Fruit fly (Drosophila melanogaster) whole organism, embryonic: Measurements from ENCODE around the gene CG6126.

Source experiments
- CG10431 ChIP-seq: fragments of 200-800 bp; sonication (Bioruptor generic); optimal IDR thresholded peaks from 3 replicates; lab custom pipeline; 2018; ENCODE audit warnings: missing biosample characterization, mild to moderate bottlenecking, missing genetic modification characterization
- CG11398 ChIP-seq: fragments of 200-800 bp; sonication (Bioruptor generic); optimal IDR thresholded peaks from 2 replicates; lab custom pipeline; 2016; ENCODE audit warnings: missing biosample characterization, missing genetic modification characterization
- CG12744 ChIP-seq: fragments of 200-800 bp; sonication (Bioruptor generic); optimal IDR thresholded peaks from 2 replicates; lab custom pipeline; 2016; ENCODE audit warnings: missing biosample characterization, missing genetic modification characterization
- CG13424 ChIP-seq: fragments of 200-800 bp; sonication (Bioruptor generic); optimal IDR thresholded peaks from 2 replicates; lab custom pipeline; 2019; ENCODE audit warnings: missing biosample characterization, mild to moderate bottlenecking, missing genetic modification characterization, moderate library complexity
- CG15696 ChIP-seq: fragments of 200-800 bp; sonication (Bioruptor generic); optimal IDR thresholded peaks from 2 replicates; lab custom pipeline; 2019; ENCODE audit warnings: missing biosample characterization, mild to moderate bottlenecking, missing genetic modification characterization, moderate library complexity
- CG1602 ChIP-seq: fragments of 200-800 bp; sonication (Bioruptor generic); optimal IDR thresholded peaks from 3 replicates; lab custom pipeline; 2016; ENCODE audit warnings: missing biosample characterization, missing genetic modification characterization
- CG17568 ChIP-seq: fragments of 200-800 bp; sonication (Bioruptor generic); optimal IDR thresholded peaks from 2 replicates; lab custom pipeline; 2018; ENCODE audit warnings: missing biosample characterization, mild to moderate bottlenecking, missing genetic modification characterization, moderate library complexity
- CG33557 ChIP-seq: fragments of 200-800 bp; sonication (Bioruptor generic); optimal IDR thresholded peaks from 2 replicates; lab custom pipeline; 2019; ENCODE audit warnings: missing biosample characterization, mild to moderate bottlenecking, missing genetic modification characterization, moderate library complexity
- CG3838 ChIP-seq: fragments of 200-800 bp; sonication (Bioruptor generic); optimal IDR thresholded peaks from 3 replicates; lab custom pipeline; 2016; ENCODE audit warnings: missing biosample characterization, missing genetic modification characterization
- CG42726 ChIP-seq: fragments of 200-800 bp; sonication (Bioruptor generic); IDR thresholded peaks from 2 replicates; pipeline ENCODE4 v1.3.6; 2022; ENCODE audit warnings: missing biosample characterization, missing genetic modification characterization; ENCODE audit not compliant: partially characterized antibody
- CG4854 ChIP-seq: fragments of 200-800 bp; sonication (Bioruptor generic); optimal IDR thresholded peaks from 2 replicates; lab custom pipeline; 2016; ENCODE audit warnings: missing biosample characterization, missing genetic modification characterization, inconsistent platforms
- CG6254 ChIP-seq: fragments of 200-800 bp; sonication (Bioruptor generic); optimal IDR thresholded peaks from 3 replicates; lab custom pipeline; 2017; ENCODE audit warnings: mild to moderate bottlenecking, missing biosample characterization, missing genetic modification reagents, missing genetic modification characterization
- CG6689 ChIP-seq: fragments of 200-800 bp; sonication (Bioruptor generic); IDR thresholded peaks from 2 replicates; pipeline ENCODE4 v1.3.6; 2022; ENCODE audit warnings: missing biosample characterization, missing genetic modification characterization
- CG7745 ChIP-seq: fragments of 200-800 bp; sonication (Bioruptor generic); optimal IDR thresholded peaks from 2 replicates; lab custom pipeline; 2018; ENCODE audit warnings: missing biosample characterization, mild to moderate bottlenecking, missing genetic modification characterization, moderate library complexity
- CG7839 ChIP-seq: fragments of 200-800 bp; sonication (Bioruptor generic); optimal IDR thresholded peaks from 3 replicates; lab custom pipeline; 2018; ENCODE audit warnings: missing biosample characterization, mild to moderate bottlenecking, missing genetic modification characterization, moderate library complexity
- CG7987 ChIP-seq: fragments of 200-800 bp; sonication (Bioruptor generic); optimal IDR thresholded peaks from 2 replicates; lab custom pipeline; 2018; ENCODE audit warnings: missing biosample characterization, mild to moderate bottlenecking, missing genetic modification characterization, moderate library complexity
- CG8281 ChIP-seq: fragments of 200-800 bp; sonication (Bioruptor generic); optimal IDR thresholded peaks from 2 replicates; lab custom pipeline; 2018; ENCODE audit warnings: missing biosample characterization, mild to moderate bottlenecking, missing genetic modification characterization, moderate library complexity
- CTCF ChIP-seq: fragments of 200-800 bp; sonication (Bioruptor generic); optimal IDR thresholded peaks from 2 replicates; lab custom pipeline; 2017; ENCODE audit warnings: missing biosample characterization, mild to moderate bottlenecking, missing genetic modification characterization, moderate library complexity
- Camta ChIP-seq: fragments of 200-800 bp; sonication (Bioruptor generic); optimal IDR thresholded peaks from 2 replicates; lab custom pipeline; 2016; ENCODE audit warnings: missing biosample characterization, missing genetic modification characterization
- CrebB ChIP-seq: fragments of 200-800 bp; sonication (Bioruptor generic); optimal IDR thresholded peaks from 3 replicates; lab custom pipeline; 2018; ENCODE audit warnings: missing biosample characterization, mild to moderate bottlenecking, missing genetic modification characterization
- D ChIP-seq, 2 experiments: fragments of 200-800 bp in 1 of 2; fragments of >200 bp in 1 of 2; sonication (Bioruptor generic) in 1 of 2; optimal IDR thresholded peaks; 2 replicates in 1 of 2; 3 replicates in 1 of 2; lab custom pipeline; 2017; ENCODE audit warnings: mild to moderate bottlenecking in 1 of 2, missing biosample characterization in 1 of 2, missing genetic modification characterization in 1 of 2, missing genetic modification reagents in 1 of 2
- D19B ChIP-seq: fragments of 200-800 bp; sonication (Bioruptor generic); optimal IDR thresholded peaks from 2 replicates; lab custom pipeline; 2017; ENCODE audit warnings: missing biosample characterization, mild to moderate bottlenecking, missing genetic modification characterization
- Dp ChIP-seq: fragments of 200-800 bp; sonication (Bioruptor generic); optimal IDR thresholded peaks from 2 replicates; lab custom pipeline; 2018; ENCODE audit warnings: missing biosample characterization, mild to moderate bottlenecking, missing genetic modification characterization, moderate library complexity
- Ets65A ChIP-seq: fragments of 200-800 bp; sonication (Bioruptor generic); peaks from one replicate; lab custom pipeline; 2016; ENCODE audit warnings: missing biosample characterization, missing genetic modification characterization
- Hand ChIP-seq: fragments of 200-800 bp; sonication (Bioruptor generic); optimal IDR thresholded peaks from 2 replicates; lab custom pipeline; 2017; ENCODE audit warnings: mild to moderate bottlenecking, missing biosample characterization, missing genetic modification reagents, missing genetic modification characterization
- Hr39 ChIP-seq: fragments of >200 bp; optimal IDR thresholded peaks from 2 replicates; lab custom pipeline; 2017
- MESR4 ChIP-seq: fragments of 200-800 bp; sonication (Bioruptor generic); optimal IDR thresholded peaks from 2 replicates; lab custom pipeline; 2018; ENCODE audit warnings: missing biosample characterization, mild to moderate bottlenecking, missing genetic modification characterization, moderate library complexity
- MTF-1 ChIP-seq: fragments of 200-800 bp; sonication (Bioruptor generic); optimal IDR thresholded peaks from 2 replicates; lab custom pipeline; 2018; ENCODE audit warnings: missing biosample characterization, mild to moderate bottlenecking, missing genetic modification characterization, borderline replicate concordance
- Med ChIP-seq: fragments of 200-800 bp; sonication (Bioruptor generic); peaks from one replicate; lab custom pipeline; 2016; ENCODE audit warnings: missing biosample characterization, missing genetic modification characterization, mild to moderate bottlenecking, inconsistent platforms, moderate library complexity
- NFAT ChIP-seq: fragments of 200-800 bp; sonication (Bioruptor generic); IDR thresholded peaks from 2 replicates; pipeline ENCODE4 v1.3.6; 2022; ENCODE audit warnings: missing biosample characterization, missing genetic modification characterization
- Neu2 ChIP-seq: fragments of 200-800 bp; sonication (Bioruptor generic); optimal IDR thresholded peaks from 3 replicates; lab custom pipeline; 2016; ENCODE audit warnings: missing biosample characterization, missing genetic modification characterization, borderline replicate concordance
- Ravus ChIP-seq: fragments of 200-800 bp; sonication (Bioruptor generic); IDR thresholded peaks from 2 replicates; pipeline ENCODE4 v1.3.6; 2022; ENCODE audit warnings: missing biosample characterization, missing genetic modification characterization
- Side ChIP-seq: fragments of 200-800 bp; sonication (Bioruptor generic); optimal IDR thresholded peaks from 2 replicates; lab custom pipeline; 2016; ENCODE audit warnings: missing biosample characterization, missing genetic modification characterization
- YL-1 ChIP-seq: fragments of 200-800 bp; sonication (Bioruptor generic); optimal IDR thresholded peaks from 3 replicates; lab custom pipeline; 2017; ENCODE audit warnings: missing biosample characterization, mild to moderate bottlenecking, missing genetic modification characterization
- ato ChIP-seq: fragments of 200-800 bp; sonication (Bioruptor generic); IDR thresholded peaks from 2 replicates; pipeline ENCODE4 v1.3.6; 2022; ENCODE audit warnings: missing biosample characterization, missing genetic modification characterization; ENCODE audit not compliant: partially characterized antibody
- bab2 ChIP-seq: fragments of 200-800 bp; sonication (Bioruptor generic); optimal IDR thresholded peaks from 2 replicates; lab custom pipeline; 2016; ENCODE audit warnings: missing biosample characterization, missing genetic modification characterization
- da ChIP-seq: fragments of 200-800 bp; sonication (Bioruptor generic); optimal IDR thresholded peaks from 2 replicates; lab custom pipeline; 2016; ENCODE audit warnings: missing biosample characterization, missing genetic modification characterization
- dmrt11E ChIP-seq: fragments of 200-800 bp; sonication (Bioruptor generic); optimal IDR thresholded peaks from 3 replicates; lab custom pipeline; 2018; ENCODE audit warnings: missing biosample characterization, mild to moderate bottlenecking, missing genetic modification characterization, moderate library complexity
- h ChIP-seq: fragments of >200 bp; optimal IDR thresholded peaks from 2 replicates; lab custom pipeline; 2017
- insv ChIP-seq, 2 experiments: fragments of 200-800 bp; sonication (Bioruptor generic); optimal IDR thresholded peaks; 3 replicates each; lab custom pipeline; 2016 to 2018; ENCODE audit warnings: missing biosample characterization in 2 of 2, missing genetic modification characterization in 2 of 2
- jing ChIP-seq: fragments of 200-800 bp; sonication (Bioruptor generic); optimal IDR thresholded peaks from 2 replicates; lab custom pipeline; 2018; ENCODE audit warnings: missing biosample characterization, mild to moderate bottlenecking, missing genetic modification characterization
- lab ChIP-seq: fragments of 200-800 bp; sonication (Bioruptor generic); optimal IDR thresholded peaks from 3 replicates; lab custom pipeline; 2017; ENCODE audit warnings: missing biosample characterization, missing genetic modification characterization, mild to moderate bottlenecking, moderate library complexity, missing genetic modification reagents
- lola ChIP-seq, 3 experiments: fragments of >200 bp in 2 of 3; fragments of 200-800 bp in 1 of 3; sonication (Bioruptor generic) in 1 of 3; optimal IDR thresholded peaks; 2 replicates each; lab custom pipeline; 2017 to 2019; ENCODE audit warnings: missing biosample characterization in 3 of 3, missing genetic modification characterization in 3 of 3, mild to moderate bottlenecking in 1 of 3, moderate library complexity in 1 of 3
- pb ChIP-seq: fragments of 200-800 bp; sonication (Bioruptor generic); optimal IDR thresholded peaks from 3 replicates; lab custom pipeline; 2016; ENCODE audit warnings: missing biosample characterization, missing genetic modification characterization
- pita ChIP-seq: fragments of 200-800 bp; sonication (Bioruptor generic); optimal IDR thresholded peaks from 2 replicates; lab custom pipeline; 2017; ENCODE audit warnings: missing biosample characterization, mild to moderate bottlenecking, missing genetic modification characterization
- sr ChIP-seq: fragments of 200-800 bp; sonication (Bioruptor generic); IDR thresholded peaks from 3 replicates; pipeline ENCODE4 v1.3.6; 2022; ENCODE audit warnings: missing biosample characterization, missing genetic modification characterization
- tll ChIP-seq, 2 experiments: fragments of 200-800 bp in 1 of 2; fragments of >200 bp in 1 of 2; sonication (Bioruptor generic) in 1 of 2; optimal IDR thresholded peaks; 2 replicates each; lab custom pipeline; 2017 to 2019; ENCODE audit warnings: missing biosample characterization in 2 of 2, missing genetic modification characterization in 2 of 2, mild to moderate bottlenecking in 1 of 2, moderate library complexity in 1 of 2
- tup ChIP-seq: fragments of 200-800 bp; sonication (Bioruptor generic); optimal IDR thresholded peaks from 2 replicates; lab custom pipeline; 2016; ENCODE audit warnings: missing biosample characterization, mild to moderate bottlenecking, missing genetic modification characterization, moderate library complexity

CG6126 gene

dm6 chr3R:16236713-16237641, 34.1 kb upstream of the CG6126 start (continued):
- TF ChIP-seq D (optimal IDR thresholded peaks at IDR 0.05; lab: Kevin White, UChicago) = no peak
- TF ChIP-seq D (GFP tag; optimal IDR thresholded peaks at IDR 0.05; lab: Kevin White, UChicago) = peak; percentile 97
- peak; percentile 81 for TF ChIP-seq MTF-1 (GFP tag; lab: Kevin White, UChicago)
- peak; percentile 97 for TF ChIP-seq Med (GFP tag; lab: Kevin White, UChicago)
- peak; percentile 97 for TF ChIP-seq dmrt11E (tag; lab: Kevin White, UChicago)
- TF ChIP-seq CG10431 (GFP tag; lab: Kevin White, UChicago) = peak; percentile 94
- TF ChIP-seq YL-1 = peak; percentile 88
- peak; percentile 92 for TF ChIP-seq D19B (GFP tag; lab: Kevin White, UChicago)
- TF ChIP-seq bab2 (GFP tag; lab: Kevin White, UChicago) = peak; percentile 88
- TF ChIP-seq ato (GFP tag; lab: Robert Waterston, UW) = no peak
- TF ChIP-seq CG8281 (tag; lab: Kevin White, UChicago) = peak; percentile 92
- TF ChIP-seq Camta (GFP tag; lab: Kevin White, UChicago) = peak; percentile 76
- TF ChIP-seq Ravus (GFP tag; lab: Robert Waterston, UW) = no peak
- TF ChIP-seq CTCF (GFP tag; lab: Kevin White, UChicago) = peak; percentile 60
- TF ChIP-seq tup (GFP tag; lab: Kevin White, UChicago) = peak; percentile 87
- peak; percentile 49 for TF ChIP-seq da (GFP tag; lab: Kevin White, UChicago)
- no peak for TF ChIP-seq h
- TF ChIP-seq Hand (GFP tag; lab: Kevin White, UChicago) = peak; percentile 98
- TF ChIP-seq CG6254 (GFP tag; lab: Kevin White, UChicago) = peak; percentile 93
- peak; percentile 90 for TF ChIP-seq CG7987 (GFP tag; lab: Kevin White, UChicago)
- peak; percentile 40 for TF ChIP-seq MESR4
- TF ChIP-seq CrebB = peak; percentile 95
- TF ChIP-seq CG11398 (GFP tag; lab: Kevin White, UChicago) = no peak
- TF ChIP-seq Neu2 (GFP tag; lab: Kevin White, UChicago) = no peak
- no peak for TF ChIP-seq pita (GFP tag; lab: Kevin White, UChicago)
- TF ChIP-seq CG12744 = peak; percentile 44
- TF ChIP-seq Dp = peak; percentile 6
- peak; percentile 23 for TF ChIP-seq Side (GFP tag; lab: Kevin White, UChicago)
- TF ChIP-seq Ets65A = peak; percentile 97
- TF ChIP-seq CG1602 (GFP tag; lab: Kevin White, UChicago) = peak; percentile 97
- no peak for TF ChIP-seq CG6689
- TF ChIP-seq sr (GFP tag; lab: Robert Waterston, UW) = no peak
- peak; percentile 97 for TF ChIP-seq CG33557 (GFP tag; lab: Kevin White, UChicago)
- TF ChIP-seq lab = peak; percentile 99
- peak in 1 of 2 experiments; percentile 76 for TF ChIP-seq insv (GFP tag; optimal IDR thresholded peaks at IDR 0.05; lab: Kevin White, UChicago)
- TF ChIP-seq pb (GFP tag; lab: Kevin White, UChicago) = peak; percentile 59
- peak in 1 of 3 experiments; percentile 97 for TF ChIP-seq lola (GFP tag; optimal IDR thresholded peaks at IDR 0.05; lab: Kevin White, UChicago)
- peak; percentile 99 for TF ChIP-seq CG13424 (tag; lab: Kevin White, UChicago)
- no peak for TF ChIP-seq NFAT
- TF ChIP-seq CG7745 (tag; lab: Kevin White, UChicago) = peak; percentile 69
- TF ChIP-seq CG17568 (GFP tag; lab: Kevin White, UChicago) = peak; percentile 96
- TF ChIP-seq CG7839 (tag; lab: Kevin White, UChicago) = peak; percentile 99
- TF ChIP-seq CG3838 (GFP tag; lab: Kevin White, UChicago) = peak; percentile 80
- TF ChIP-seq jing (GFP tag; lab: Kevin White, UChicago) = peak; percentile 89
- TF ChIP-seq Hr39 (lab: Kevin White, UChicago) = no peak
- no peak for TF ChIP-seq tll (GFP tag; optimal IDR thresholded peaks at IDR 0.05; lab: Kevin White, UChicago)
- peak; percentile 88 for TF ChIP-seq CG4854 (GFP tag; lab: Kevin White, UChicago)
- no peak for TF ChIP-seq CG42726 (GFP tag; lab: Robert Waterston, UW)
- TF ChIP-seq CG15696 (tag; lab: Kevin White, UChicago) = peak; percentile 91
